Fruit fly (Drosophila melanogaster): ENCODE data around the gene CG5199.

- TF ChIP-seq CG8159 (tag; optimal IDR thresholded peaks at IDR 0.05) = no peak
- no peak for TF ChIP-seq CG34367 (tag; optimal IDR thresholded peaks at IDR 0.05)
- no peak for TF ChIP-seq CG17806 (tag; optimal IDR thresholded peaks at IDR 0.05)
Measured at dm6 chr3L:20425888-20426287, 26.8 kb downstream of the CG5199 start, which contains the start of gene CG5282.

All from whole organism, pupa.